Worm (Caenorhabditis elegans): ENCODE measurements around the gene C06A1.3.
A peak's percentile ranks its signal among the peaks of the same experiment; 100 is the strongest.

Gene C06A1.3

DNA sequence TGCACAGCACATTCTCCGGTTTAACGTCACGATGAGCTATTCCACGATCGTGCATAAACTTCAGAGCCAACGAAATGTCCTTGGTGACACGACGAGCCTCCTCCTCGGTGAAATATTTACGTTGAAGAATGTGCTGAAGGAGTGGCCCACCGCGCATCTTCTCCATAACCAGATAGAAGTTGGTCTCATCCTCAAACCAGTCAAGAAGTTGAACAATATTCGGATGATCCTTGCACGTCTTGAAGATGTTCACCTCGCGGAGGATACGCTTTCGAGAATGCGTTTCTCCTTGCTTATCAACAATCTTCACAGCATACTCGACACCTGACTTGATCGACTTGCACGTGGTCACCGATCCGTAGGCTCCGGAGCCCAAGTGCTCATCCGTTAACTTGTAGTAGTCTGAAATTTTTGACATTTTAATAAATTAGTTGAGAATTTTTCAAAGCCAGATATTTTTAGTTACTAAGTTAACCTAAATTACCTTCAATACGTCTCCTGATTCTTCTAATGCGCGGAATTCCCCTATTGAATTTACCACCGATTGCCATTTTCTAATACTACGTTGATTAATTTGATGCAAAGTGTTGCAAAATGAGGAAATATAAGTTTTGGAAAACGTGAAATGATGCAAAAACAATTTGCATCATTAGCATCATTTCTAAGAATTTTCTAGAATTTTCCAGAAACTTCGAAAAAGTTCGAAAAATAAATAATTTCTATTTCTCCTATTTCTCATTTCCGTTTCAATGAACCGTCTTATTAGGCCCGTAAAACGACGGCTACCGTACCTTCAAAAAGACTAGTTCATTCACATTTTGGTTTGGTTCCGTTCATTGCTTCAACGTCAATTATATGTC, 25.9 kb upstream of the C06A1.3 start (continued):
- TF ChIP-seq dmd-9 (GFP tag; IDR thresholded peaks at IDR 0.05) (peak; percentile 42; the same call in 1 of the 2 replicates), zfp-2 (tag; optimal IDR thresholded peaks at IDR 0.05) (no peak), ceh-62 (tag; optimal IDR thresholded peaks at IDR 0.05) (no peak), pqm-1 (tag; optimal IDR thresholded peaks at IDR 0.05) (no peak), unc-62 (GFP tag; optimal IDR thresholded peaks at IDR 0.05 in 1 of 2) (no peak), unc-62 (tag; optimal IDR thresholded peaks at IDR 0.05) (no peak), nhr-111 (GFP tag; optimal IDR thresholded peaks at IDR 0.05) (no peak), aha-1 (tag) (peak; percentile 98), ces-1 (GFP tag; optimal IDR thresholded peaks at IDR 0.05) (no peak), madf-9 (GFP tag; conservative IDR thresholded peaks at IDR 0.05) (no peak), nhr-11 (tag; optimal IDR thresholded peaks at IDR 0.05) (peak; percentile 46), saeg-2 (GFP tag; IDR thresholded peaks at IDR 0.05) (no peak), ZK546.5 (tag; optimal IDR thresholded peaks at IDR 0.05) (no peak)

DNA sequence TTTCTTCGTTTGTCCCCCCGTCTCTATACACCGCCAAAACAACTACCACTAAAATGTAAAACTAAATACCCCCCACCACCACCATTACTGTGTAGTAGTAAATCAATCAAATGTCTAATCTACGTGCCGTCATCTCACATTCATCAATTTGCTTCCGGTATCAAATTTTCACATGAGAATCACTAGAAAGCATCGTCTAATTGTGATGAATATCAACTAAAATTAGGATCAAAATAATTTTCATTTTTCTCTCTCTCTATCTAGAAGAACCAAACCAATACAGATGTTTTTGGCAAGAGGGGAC, 25.3 kb upstream of the C06A1.3 start:
- TF ChIP-seq lin-13 (GFP tag; optimal IDR thresholded peaks at IDR 0.05) (peak; percentile 21), saeg-2 (GFP tag; IDR thresholded peaks at IDR 0.05) (no peak), mep-1 (tag; optimal IDR thresholded peaks at IDR 0.05) (peak; percentile 18), spr-1 (tag; optimal IDR thresholded peaks at IDR 0.05) (no peak), T20F7.1 (GFP tag; optimal IDR thresholded peaks at IDR 0.05) (peak; percentile 39), nhr-11 (tag; optimal IDR thresholded peaks at IDR 0.05) (no peak), lsy-2 (tag; optimal IDR thresholded peaks at IDR 0.05) (peak in 1 of 2 experiments; percentile 19), F49E8.2 (tag; optimal IDR thresholded peaks at IDR 0.05; ENCODE audit: borderline replicate concordance) (no peak), unc-62 (GFP tag; optimal IDR thresholded peaks at IDR 0.05 in 1 of 2) (peak in 1 of 2 experiments; percentile 69), unc-62 (tag; optimal IDR thresholded peaks at IDR 0.05) (no peak), Y75B8A.6 (GFP tag; IDR thresholded peaks at IDR 0.05) (no peak), R02D3.7 (tag; optimal IDR thresholded peaks at IDR 0.05) (no peak), ama-1 (optimal IDR thresholded peaks at IDR 0.05) (peak; percentile 57), nhr-77 (tag; optimal IDR thresholded peaks at IDR 0.05) (peak; percentile 22), nhr-25 (tag; optimal IDR thresholded peaks at IDR 0.05; ENCODE audit: borderline replicate concordance, insufficient read depth) (peak; percentile 20)

DNA sequence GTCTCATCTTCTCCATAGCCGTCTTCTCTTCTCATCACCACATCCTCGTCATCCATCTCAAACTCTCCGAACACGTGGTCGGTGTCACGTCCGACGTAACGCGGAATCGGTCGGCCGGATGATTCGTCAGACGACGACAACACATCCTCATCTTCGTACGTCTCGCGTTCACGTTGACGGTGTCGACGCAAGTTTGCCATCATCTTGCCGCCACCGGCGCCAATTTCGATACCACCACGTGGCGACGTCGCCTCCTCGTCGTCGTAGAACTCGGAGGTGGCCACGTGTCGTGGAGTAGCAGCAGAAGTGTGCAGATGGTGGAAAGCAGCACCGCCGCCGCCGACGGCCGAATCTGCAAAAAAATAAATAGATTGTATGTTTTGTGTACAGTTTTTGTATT, 24.8 kb upstream of the C06A1.3 start:
- TF ChIP-seq T26A8.4 (GFP tag; IDR thresholded peaks at IDR 0.05) (peak; percentile 50), spr-1 (tag; optimal IDR thresholded peaks at IDR 0.05) (peak; percentile 45), dmd-6 (GFP tag; IDR thresholded peaks at IDR 0.05) (peak; percentile 31; the same call in 1 of the 2 replicates), Y105C5A.15 (GFP tag; IDR thresholded peaks at IDR 0.05) (no peak), zag-1 (tag; optimal IDR thresholded peaks at IDR 0.05) (no peak), hif-1 (tag; optimal IDR thresholded peaks at IDR 0.05) (peak in 1 of 2 experiments; percentile 55), aha-1 (tag) (no peak), arid-1 (GFP tag; conservative IDR thresholded peaks at IDR 0.05) (peak; percentile 37; the same call in 1 of the 2 replicates), madf-9 (GFP tag; conservative IDR thresholded peaks at IDR 0.05) (peak; percentile 26; the same call in 1 of the 2 replicates), daf-19 (GFP tag; conservative IDR thresholded peaks at IDR 0.05) (no peak), ceh-20 (GFP tag; IDR thresholded peaks at IDR 0.05) (0 out of 2 replicates have a peak, but pooled peaks have one; percentile 23), tra-1 (GFP tag; IDR thresholded peaks at IDR 0.05) (peak; percentile 39; the same call in 1 of the 2 replicates), saeg-2 (GFP tag; IDR thresholded peaks at IDR 0.05) (0 out of 2 replicates have a peak, but pooled peaks have one; percentile 56), hlh-11 (tag; optimal IDR thresholded peaks at IDR 0.05) (no peak), lim-7 (GFP tag; IDR thresholded peaks at IDR 0.05) (peak; percentile 54), set-16 (GFP tag; IDR thresholded peaks at IDR 0.05) (peak; percentile 93), rbr-2 (tag; optimal IDR thresholded peaks at IDR 0.05) (peak; percentile 34), Y48G9A.11 (GFP tag; IDR thresholded peaks at IDR 0.05) (peak; percentile 45), pha-4 (GFP tag; IDR thresholded peaks at IDR 0.05) (peak; percentile 68), pha-4 (tag; optimal IDR thresholded peaks at IDR 0.05) (no peak), hmg-1.1 (GFP tag; IDR thresholded peaks at IDR 0.05) (peak; percentile 42), ctbp-1 (GFP tag; IDR thresholded peaks at IDR 0.05) (peak; percentile 54), mdt-29 (GFP tag; IDR thresholded peaks at IDR 0.05) (peak; percentile 59; the same call in 1 of the 2 replicates), vab-7 (GFP tag; IDR thresholded peaks at IDR 0.05) (peak; percentile 31; the same call in 1 of the 2 replicates), D1046.2 (GFP tag; IDR thresholded peaks at IDR 0.05) (peak; percentile 76; the same call in 1 of the 2 replicates), ces-1 (GFP tag; optimal IDR thresholded peaks at IDR 0.05) (no peak), lin-1 (GFP tag; IDR thresholded peaks at IDR 0.05) (0 out of 2 replicates have a peak, but pooled peaks have one; percentile 7)

All from whole organism, L4 larva.